Fruit fly (Drosophila melanogaster): ENCODE measurements around the gene CG15922.

The CG15922 gene

dm6 chr3R:20560019-20560667 is at the start of gene CG15922:
TSS of gene CG15922 (minus strand) at chr3R:20560280.
- no peak for TF ChIP-seq CG17801 (GFP tag; optimal IDR thresholded peaks at IDR 0.05; ENCODE audit: partially characterized antibody)

- no peak for TF ChIP-seq CG17801 (GFP tag; optimal IDR thresholded peaks at IDR 0.05; ENCODE audit: partially characterized antibody)
Measured at dm6 chr3R:20608199-20608598, 48.1 kb upstream of the CG15922 start.

dm6 chr3R:20605562-20606155 is 45.6 kb upstream of the CG15922 start:
- TF ChIP-seq CG17801 (GFP tag; optimal IDR thresholded peaks at IDR 0.05; ENCODE audit: partially characterized antibody): no peak

- no peak for TF ChIP-seq CG17801 (GFP tag; optimal IDR thresholded peaks at IDR 0.05; ENCODE audit: partially characterized antibody)
Measured at dm6 chr3R:20605078-20605477, 45.0 kb upstream of the CG15922 start.

dm6 chr3R:20604078-20604477 is 44.0 kb upstream of the CG15922 start:
- no peak for TF ChIP-seq CG17801 (GFP tag; optimal IDR thresholded peaks at IDR 0.05; ENCODE audit: partially characterized antibody)

- no peak for TF ChIP-seq CG17801 (GFP tag; optimal IDR thresholded peaks at IDR 0.05; ENCODE audit: partially characterized antibody)
Measured at dm6 chr3R:20602599-20602998, 42.5 kb upstream of the CG15922 start.

- no peak for TF ChIP-seq CG17801 (GFP tag; optimal IDR thresholded peaks at IDR 0.05; ENCODE audit: partially characterized antibody)
Measured at dm6 chr3R:20600109-20600508, 40.0 kb upstream of the CG15922 start.

- TF ChIP-seq CG17801 (GFP tag; optimal IDR thresholded peaks at IDR 0.05; ENCODE audit: partially characterized antibody): no peak
Measured at dm6 chr3R:20597407-20598325, 37.6 kb upstream of the CG15922 start.

- TF ChIP-seq CG17801 (GFP tag; optimal IDR thresholded peaks at IDR 0.05; ENCODE audit: partially characterized antibody): no peak
Measured at dm6 chr3R:20596337-20596962, 36.4 kb upstream of the CG15922 start.

dm6 chr3R:20595901-20596300 is 35.8 kb upstream of the CG15922 start:
- no peak for TF ChIP-seq CG17801 (GFP tag; optimal IDR thresholded peaks at IDR 0.05; ENCODE audit: partially characterized antibody)

- no peak for TF ChIP-seq CG17801 (GFP tag; optimal IDR thresholded peaks at IDR 0.05; ENCODE audit: partially characterized antibody)
Measured at dm6 chr3R:20595145-20595812, 35.2 kb upstream of the CG15922 start.

dm6 chr3R:20594194-20595144 is 34.4 kb upstream of the CG15922 start:
- TF ChIP-seq CG17801 (GFP tag; optimal IDR thresholded peaks at IDR 0.05; ENCODE audit: partially characterized antibody): peak; percentile 89

- no peak for TF ChIP-seq CG17801 (GFP tag; optimal IDR thresholded peaks at IDR 0.05; ENCODE audit: partially characterized antibody)
Measured at dm6 chr3R:20593463-20593838, 33.4 kb upstream of the CG15922 start.

Data from ovary, adult (tissue).